Worm (Caenorhabditis elegans) whole organism, L3 larva: Measurements from ENCODE around the gene pes-1.

Experiments
- R02D3.7 ChIP-seq: fragments of 150-350 bp; optimal IDR thresholded peaks from 2 replicates; lab custom pipeline; 2014; ENCODE audit warnings: missing biosample characterization, missing genetic modification characterization
- ZK546.5 ChIP-seq: sonication (generic microtip); optimal IDR thresholded peaks from 2 replicates; lab custom pipeline; 2017; ENCODE audit warnings: missing biosample characterization, missing genetic modification characterization
- aly-2 ChIP-seq: fragments of 150-350 bp; optimal IDR thresholded peaks from 2 replicates; lab custom pipeline; 2014; ENCODE audit warnings: missing biosample characterization, missing genetic modification characterization
- ama-1 ChIP-seq: fragments of 150-350 bp; optimal IDR thresholded peaks from 2 replicates; lab custom pipeline; 2018
- ceh-16 ChIP-seq: sonication (generic microtip); optimal IDR thresholded peaks from 2 replicates; lab custom pipeline; 2017; ENCODE audit warnings: missing biosample characterization, missing genetic modification characterization
- ceh-28 ChIP-seq: fragments of 150-350 bp; optimal IDR thresholded peaks from 2 replicates; lab custom pipeline; 2014; ENCODE audit warnings: missing biosample characterization, missing genetic modification reagents, missing genetic modification characterization
- ceh-82 ChIP-seq: fragments of 150-350 bp; optimal IDR thresholded peaks from 2 replicates; lab custom pipeline; 2014; ENCODE audit warnings: missing biosample characterization, missing genetic modification characterization
- egl-27 ChIP-seq: sonication (generic microtip); optimal IDR thresholded peaks from 4 replicates; lab custom pipeline; 2017; ENCODE audit warnings: missing biosample characterization, missing genetic modification reagents, missing genetic modification characterization
- egl-5 ChIP-seq: fragments of 150-350 bp; optimal IDR thresholded peaks from 2 replicates; lab custom pipeline; 2017; ENCODE audit warnings: missing biosample characterization, missing genetic modification reagents, missing genetic modification characterization, inconsistent platforms
- elt-1 ChIP-seq: fragments of 150-350 bp; optimal IDR thresholded peaks from 2 replicates; lab custom pipeline; 2014; ENCODE audit warnings: missing biosample characterization, missing genetic modification characterization
- elt-2 ChIP-seq: sonication (generic microtip); optimal IDR thresholded peaks from 2 replicates; lab custom pipeline; 2016; ENCODE audit warnings: missing genetic modification reagents, mild to moderate bottlenecking, missing genetic modification characterization, missing compliant biosample characterization
- eor-1 ChIP-seq, 2 experiments: fragments of 150-350 bp; optimal IDR thresholded peaks; 2 replicates each; lab custom pipeline; 2014 to 2018; ENCODE audit warnings: missing biosample characterization in 2 of 2, missing genetic modification characterization in 2 of 2
- fkh-10 ChIP-seq: sonication (generic microtip); optimal IDR thresholded peaks from 2 replicates; lab custom pipeline; 2017; ENCODE audit warnings: missing biosample characterization, missing genetic modification reagents, missing genetic modification characterization
- fkh-2 ChIP-seq: fragments of 150-350 bp; optimal IDR thresholded peaks from 2 replicates; lab custom pipeline; 2014; ENCODE audit warnings: missing biosample characterization, missing genetic modification reagents, missing genetic modification characterization
- lin-15B ChIP-seq: fragments of 150-350 bp; optimal IDR thresholded peaks from 2 replicates; lab custom pipeline; 2014; ENCODE audit warnings: missing biosample characterization, missing genetic modification characterization
- lin-39 ChIP-seq: fragments of 150-350 bp; optimal IDR thresholded peaks from 2 replicates; lab custom pipeline; 2018; ENCODE audit warnings: missing biosample characterization, missing genetic modification reagents, missing genetic modification characterization
- lsy-12 ChIP-seq: sonication (generic microtip); optimal IDR thresholded peaks from 2 replicates; lab custom pipeline; 2016; ENCODE audit warnings: mild to moderate bottlenecking, missing genetic modification characterization, missing compliant biosample characterization
- nfya-1 ChIP-seq: sonication (generic microtip); optimal IDR thresholded peaks from 2 replicates; lab custom pipeline; 2017; ENCODE audit warnings: missing genetic modification characterization, mild to moderate bottlenecking, missing compliant biosample characterization, antibody characterized with exemption, moderate library complexity; ENCODE audit not compliant: insufficient read depth
- nhr-23 ChIP-seq: fragments of 150-350 bp; optimal IDR thresholded peaks from 2 replicates; lab custom pipeline; 2014; ENCODE audit warnings: missing biosample characterization, missing genetic modification reagents, missing genetic modification characterization
- nhr-237 ChIP-seq: fragments of 150-350 bp; optimal IDR thresholded peaks from 2 replicates; lab custom pipeline; 2014; ENCODE audit warnings: missing biosample characterization, missing genetic modification characterization
- nhr-43 ChIP-seq: sonication (generic microtip); optimal IDR thresholded peaks from 2 replicates; lab custom pipeline; 2016; ENCODE audit warnings: mild to moderate bottlenecking, missing genetic modification characterization, missing compliant biosample characterization; ENCODE audit not compliant: poor library complexity, severe bottlenecking
- nhr-67 ChIP-seq: fragments of 150-350 bp; optimal IDR thresholded peaks from 2 replicates; lab custom pipeline; 2014; ENCODE audit warnings: missing biosample characterization, missing genetic modification characterization
- nhr-76 ChIP-seq: fragments of 150-350 bp; sonication (generic microtip); optimal IDR thresholded peaks from 5 replicates; lab custom pipeline; 2014; ENCODE audit warnings: missing biosample characterization, missing genetic modification characterization
- pqm-1 ChIP-seq: fragments of 150-350 bp; optimal IDR thresholded peaks from 2 replicates; lab custom pipeline; 2017; ENCODE audit warnings: missing biosample characterization, missing genetic modification characterization, inconsistent platforms
- sea-2 ChIP-seq: fragments of 150-350 bp; sonication (generic microtip); optimal IDR thresholded peaks from 4 replicates; lab custom pipeline; 2014; ENCODE audit warnings: missing biosample characterization, missing genetic modification reagents, missing genetic modification characterization
- skn-1 ChIP-seq: fragments of 150-350 bp; optimal IDR thresholded peaks from 2 replicates; lab custom pipeline; 2014; ENCODE audit warnings: missing biosample characterization, missing genetic modification characterization
- snpc-4 ChIP-seq: fragments of 150-350 bp; optimal IDR thresholded peaks from 2 replicates; lab custom pipeline; 2014; ENCODE audit warnings: missing biosample characterization, missing genetic modification characterization
- unc-39 ChIP-seq: sonication (generic microtip); optimal IDR thresholded peaks from 4 replicates; lab custom pipeline; 2017; ENCODE audit warnings: missing biosample characterization, missing genetic modification characterization
- unc-62 ChIP-seq: fragments of 150-350 bp; sonication (generic microtip); optimal IDR thresholded peaks from 4 replicates; lab custom pipeline; 2014; ENCODE audit warnings: missing biosample characterization, missing genetic modification reagents, missing genetic modification characterization
- zag-1 ChIP-seq: fragments of 150-350 bp; optimal IDR thresholded peaks from 2 replicates; lab custom pipeline; 2014; ENCODE audit warnings: missing biosample characterization, missing genetic modification characterization
- ztf-11 ChIP-seq: fragments of 150-350 bp; optimal IDR thresholded peaks from 2 replicates; lab custom pipeline; 2014; ENCODE audit warnings: missing biosample characterization, missing genetic modification characterization
- ztf-4 ChIP-seq: fragments of 150-350 bp; optimal IDR thresholded peaks from 2 replicates; lab custom pipeline; 2014; ENCODE audit warnings: missing biosample characterization, missing genetic modification characterization

pes-1 gene

ce11 chrIV:5031346-5031745 lies 28.8 kb downstream of the pes-1 start:
- no peak for TF ChIP-seq nhr-43 (tag; lab: Kevin White, UChicago)
- TF ChIP-seq ceh-28 (tag; lab: Kevin White, UChicago): no peak
- no peak for TF ChIP-seq nhr-23 (tag; lab: Kevin White, UChicago)
- TF ChIP-seq lin-15B: no peak

- no peak for TF ChIP-seq egl-5
- TF ChIP-seq R02D3.7 (tag; lab: Kevin White, UChicago): no peak
- TF ChIP-seq nhr-67 (tag; lab: Kevin White, UChicago): no peak
- TF ChIP-seq lin-15B: no peak
- no peak for TF ChIP-seq nhr-237 (tag; lab: Kevin White, UChicago)
- no peak for TF ChIP-seq unc-39 (tag; lab: Kevin White, UChicago)
- no peak for TF ChIP-seq fkh-2
- TF ChIP-seq eor-1 (tag; optimal IDR thresholded peaks at IDR 0.05; lab: Kevin White, UChicago): no peak
- TF ChIP-seq fkh-10 (GFP tag; lab: Kevin White, UChicago): no peak
- no peak for TF ChIP-seq nhr-43 (tag; lab: Kevin White, UChicago)
- no peak for TF ChIP-seq aly-2 (tag; lab: Kevin White, UChicago)
- no peak for TF ChIP-seq ZK546.5 (tag; lab: Kevin White, UChicago)
- no peak for TF ChIP-seq nhr-23 (tag; lab: Kevin White, UChicago)
- TF ChIP-seq, all 47 proteins: peak for 0
These were observed 30.7 kb downstream of the pes-1 start, which contains the start of gene C09B9.4 for ce11 chrIV:5033276-5033675. Gene C09B9.4, minus strand, starts transcription at chrIV:5033376.

ce11 chrIV:5037489-5037888 lies 34.9 kb downstream of the pes-1 start, which contains the start of gene C09B9.1:
Gene C09B9.1, plus strand, starts transcription at chrIV:5037789.
- TF ChIP-seq R02D3.7 (tag; lab: Kevin White, UChicago) (no peak), ceh-82 (tag; lab: Kevin White, UChicago) (no peak), nhr-76 (tag; lab: Kevin White, UChicago) (no peak), ztf-11 (tag; lab: Kevin White, UChicago) (no peak), skn-1 (tag; lab: Kevin White, UChicago) (no peak), lin-39 (no peak), snpc-4 (tag; lab: Kevin White, UChicago) (no peak), egl-5 (no peak), ztf-4 (tag; lab: Kevin White, UChicago) (no peak), elt-2 (tag; lab: Kevin White, UChicago) (no peak), sea-2 (GFP tag; lab: Kevin White, UChicago) (no peak)

- TF ChIP-seq snpc-4 (tag; lab: Kevin White, UChicago): peak; percentile 35
- TF ChIP-seq ZK546.5 (tag; lab: Kevin White, UChicago): no peak
These were observed 36.2 kb downstream of the pes-1 start for ce11 chrIV:5038744-5039143.

ce11 chrIV:5045389-5045788 lies 42.8 kb downstream of the pes-1 start, which contains the start of gene hot-9:
Gene hot-9, minus strand, starts transcription at chrIV:5045489.
- no peak for TF ChIP-seq elt-2 (tag; lab: Kevin White, UChicago)
- no peak for TF ChIP-seq nhr-67 (tag; lab: Kevin White, UChicago)
- TF ChIP-seq aly-2 (tag; lab: Kevin White, UChicago): no peak
- TF ChIP-seq zag-1: no peak
- TF ChIP-seq lin-39: no peak
- no peak for TF ChIP-seq pqm-1 (tag; lab: Kevin White, UChicago)
- TF ChIP-seq fkh-10 (GFP tag; lab: Kevin White, UChicago): no peak
- no peak for TF ChIP-seq ceh-16 (tag; lab: Kevin White, UChicago)
- TF ChIP-seq nhr-23 (tag; lab: Kevin White, UChicago): no peak
- no peak for TF ChIP-seq ztf-4 (tag; lab: Kevin White, UChicago)
- no peak for TF ChIP-seq elt-1 (tag; lab: Kevin White, UChicago)

- TF ChIP-seq egl-27 (tag; lab: Kevin White, UChicago) (no peak), lsy-12 (tag; lab: Kevin White, UChicago) (no peak), lin-39 (no peak), nfya-1 (tag; lab: Kevin White, UChicago) (no peak), unc-62 (GFP tag; lab: Kevin White, UChicago) (no peak), ama-1 (lab: Kevin White, UChicago) (no peak), ceh-28 (tag; lab: Kevin White, UChicago) (no peak)
These were observed 51.7 kb downstream of the pes-1 start for ce11 chrIV:5054297-5054696.
